Fruit fly (Drosophila melanogaster): ENCODE results near the gene CycJ.

CycJ gene

dm6 chr3L:3479551-3479950 is 13.3 kb downstream of the CycJ start:
- TF ChIP-seq CG32121 (GFP tag; IDR thresholded peaks at IDR 0.05): no peak
- TF ChIP-seq CG14655 (GFP tag; optimal IDR thresholded peaks at IDR 0.05): peak; percentile 11
- peak; percentile 10 for TF ChIP-seq CG8159 (tag; optimal IDR thresholded peaks at IDR 0.05)
- TF ChIP-seq gl (tag; optimal IDR thresholded peaks at IDR 0.05): no peak

- TF ChIP-seq Pif1B (GFP tag; optimal IDR thresholded peaks at IDR 0.05) (no peak), CG32121 (GFP tag; IDR thresholded peaks at IDR 0.05) (no peak), Pif1A (GFP tag; optimal IDR thresholded peaks at IDR 0.05) (no peak), CG10348 (GFP tag; IDR thresholded peaks at IDR 0.05) (no peak), CG12605 (GFP tag; IDR thresholded peaks at IDR 0.05) (no peak), CG34367 (tag; optimal IDR thresholded peaks at IDR 0.05) (no peak), gl (tag; optimal IDR thresholded peaks at IDR 0.05) (no peak), CG9948 (tag; optimal IDR thresholded peaks at IDR 0.05) (no peak), EcR (GFP tag; optimal IDR thresholded peaks at IDR 0.05) (no peak), CG14655 (GFP tag; optimal IDR thresholded peaks at IDR 0.05) (no peak), CG8159 (tag; optimal IDR thresholded peaks at IDR 0.05) (no peak)
Measured at dm6 chr3L:3484553-3484952, 18.3 kb downstream of the CycJ start, which contains the start of gene CG43074. CG43074 (minus strand) TSS chr3L:3484653.

dm6 chr3L:3485088-3485710 is 19.0 kb downstream of the CycJ start:
- 0 out of 3 replicates have a peak, but pooled peaks have one; percentile 11 for TF ChIP-seq CG4496 (GFP tag; IDR thresholded peaks at IDR 0.05)
- TF ChIP-seq CG14655 (GFP tag; optimal IDR thresholded peaks at IDR 0.05): peak; percentile 21
- TF ChIP-seq CG17806 (tag; optimal IDR thresholded peaks at IDR 0.05): no peak
- TF ChIP-seq Pif1A (GFP tag; optimal IDR thresholded peaks at IDR 0.05): no peak
- no peak for TF ChIP-seq EcR (GFP tag; optimal IDR thresholded peaks at IDR 0.05)
- no peak for TF ChIP-seq CG9948 (tag; optimal IDR thresholded peaks at IDR 0.05)
- no peak for TF ChIP-seq CG32121 (GFP tag; IDR thresholded peaks at IDR 0.05)
- no peak for TF ChIP-seq D1 (tag; optimal IDR thresholded peaks at IDR 0.05)
- peak; percentile 13 for TF ChIP-seq Snoo (tag; optimal IDR thresholded peaks at IDR 0.05)
- TF ChIP-seq CG8159 (tag; optimal IDR thresholded peaks at IDR 0.05): peak; percentile 47
- TF ChIP-seq CG12605 (GFP tag; IDR thresholded peaks at IDR 0.05): 0 out of 2 replicates have a peak, but pooled peaks have one; percentile 21
- peak; percentile 39 for TF ChIP-seq CG15710 (tag; optimal IDR thresholded peaks at IDR 0.05)
- no peak for TF ChIP-seq Pif1B (GFP tag; optimal IDR thresholded peaks at IDR 0.05)
- TF ChIP-seq rn (GFP tag; IDR thresholded peaks at IDR 0.05): no peak
- TF ChIP-seq CG13204 (GFP tag; optimal IDR thresholded peaks at IDR 0.05): no peak
- TF ChIP-seq Ets98B (GFP tag; IDR thresholded peaks at IDR 0.05): 0 out of 2 replicates have a peak, but pooled peaks have one; percentile 5
- no peak for TF ChIP-seq CG8301 (tag; optimal IDR thresholded peaks at IDR 0.05)
- peak; percentile 45; the same call in 1 of the 3 replicates for TF ChIP-seq fd96Ca (GFP tag; IDR thresholded peaks at IDR 0.05)
- TF ChIP-seq gl (tag; optimal IDR thresholded peaks at IDR 0.05): no peak

- TF ChIP-seq CG34367 (tag; optimal IDR thresholded peaks at IDR 0.05): no peak
- TF ChIP-seq CG8301 (tag; optimal IDR thresholded peaks at IDR 0.05): no peak
- no peak for TF ChIP-seq rn (GFP tag; IDR thresholded peaks at IDR 0.05)
- TF ChIP-seq CG8159 (tag; optimal IDR thresholded peaks at IDR 0.05): no peak
- TF ChIP-seq Ets98B (GFP tag; IDR thresholded peaks at IDR 0.05): no peak
- TF ChIP-seq CG12605 (GFP tag; IDR thresholded peaks at IDR 0.05): no peak
- no peak for TF ChIP-seq CG10348 (GFP tag; IDR thresholded peaks at IDR 0.05)
- no peak for TF ChIP-seq CG14655 (GFP tag; optimal IDR thresholded peaks at IDR 0.05)
- TF ChIP-seq Pif1B (GFP tag; optimal IDR thresholded peaks at IDR 0.05): no peak
- TF ChIP-seq Snoo (tag; optimal IDR thresholded peaks at IDR 0.05): no peak
- no peak for TF ChIP-seq CG9948 (tag; optimal IDR thresholded peaks at IDR 0.05)
Measured at dm6 chr3L:3492116-3492747, 26.0 kb downstream of the CycJ start.

dm6 chr3L:3496593-3496992 is 30.4 kb downstream of the CycJ start:
- TF ChIP-seq CG10348 (GFP tag; IDR thresholded peaks at IDR 0.05) (no peak), CG14655 (GFP tag; optimal IDR thresholded peaks at IDR 0.05) (peak; percentile 35), gl (tag; optimal IDR thresholded peaks at IDR 0.05) (no peak), rn (GFP tag; IDR thresholded peaks at IDR 0.05) (no peak), Ets98B (GFP tag; IDR thresholded peaks at IDR 0.05) (no peak), CG12605 (GFP tag; IDR thresholded peaks at IDR 0.05) (no peak), CG13204 (GFP tag; optimal IDR thresholded peaks at IDR 0.05) (no peak), CG32121 (GFP tag; IDR thresholded peaks at IDR 0.05) (no peak), CG8159 (tag; optimal IDR thresholded peaks at IDR 0.05) (peak; percentile 8), CG4496 (GFP tag; IDR thresholded peaks at IDR 0.05) (0 out of 3 replicates have a peak, but pooled peaks have one; percentile 25), CG8301 (tag; optimal IDR thresholded peaks at IDR 0.05) (peak; percentile 5), EcR (GFP tag; optimal IDR thresholded peaks at IDR 0.05) (no peak), CG15710 (tag; optimal IDR thresholded peaks at IDR 0.05) (peak; percentile 21), CG34367 (tag; optimal IDR thresholded peaks at IDR 0.05) (no peak)

dm6 chr3L:3503248-3503647 is 37.0 kb downstream of the CycJ start:
- TF ChIP-seq CG14655 (GFP tag; optimal IDR thresholded peaks at IDR 0.05): peak; percentile 25
- no peak for TF ChIP-seq Ets98B (GFP tag; IDR thresholded peaks at IDR 0.05)
- TF ChIP-seq CG10348 (GFP tag; IDR thresholded peaks at IDR 0.05): no peak

Data from whole organism, pupa.